Fruit fly (Drosophila melanogaster) whole organism, embryonic: ENCODE results near the gene CG31141.

ENCODE experiments used
- Atf-2 ChIP-seq: fragments of 200-800 bp; sonication (Bioruptor generic); optimal IDR thresholded peaks from 2 replicates; lab custom pipeline; 2016; ENCODE audit warnings: missing biosample characterization, missing genetic modification characterization
- BtbVII ChIP-seq: fragments of 200-800 bp; sonication (Bioruptor generic); optimal IDR thresholded peaks from 3 replicates; lab custom pipeline; 2017; ENCODE audit warnings: missing biosample characterization, mild to moderate bottlenecking, missing genetic modification characterization
- CG10209 ChIP-seq: fragments of 200-800 bp; sonication (Bioruptor generic); optimal IDR thresholded peaks from 3 replicates; lab custom pipeline; 2017; ENCODE audit warnings: missing biosample characterization, mild to moderate bottlenecking, missing genetic modification characterization, missing genetic modification reagents
- CG10959 ChIP-seq: fragments of 200-800 bp; sonication (Bioruptor generic); IDR thresholded peaks from 2 replicates; pipeline ENCODE4 v1.3.6; 2022; ENCODE audit warnings: missing biosample characterization, missing genetic modification characterization
- CG10979 ChIP-seq: fragments of 200-800 bp; sonication (Bioruptor generic); optimal IDR thresholded peaks from 2 replicates; lab custom pipeline; 2018; ENCODE audit warnings: missing biosample characterization, mild to moderate bottlenecking, missing genetic modification characterization, moderate library complexity
- CG12236 ChIP-seq: fragments of 200-800 bp; sonication (Bioruptor generic); optimal IDR thresholded peaks from 2 replicates; lab custom pipeline; 2016; ENCODE audit warnings: missing biosample characterization, missing genetic modification characterization
- CG13424 ChIP-seq: fragments of 200-800 bp; sonication (Bioruptor generic); optimal IDR thresholded peaks from 2 replicates; lab custom pipeline; 2019; ENCODE audit warnings: missing biosample characterization, mild to moderate bottlenecking, missing genetic modification characterization, moderate library complexity
- CG13894 ChIP-seq: fragments of 200-800 bp; sonication (Bioruptor generic); optimal IDR thresholded peaks from 3 replicates; lab custom pipeline; 2018; ENCODE audit warnings: missing biosample characterization, mild to moderate bottlenecking, missing genetic modification characterization, moderate library complexity
- CG17802 ChIP-seq: fragments of 200-800 bp; sonication (Bioruptor generic); optimal IDR thresholded peaks from 2 replicates; lab custom pipeline; 2018; ENCODE audit warnings: missing biosample characterization, mild to moderate bottlenecking, missing genetic modification characterization, moderate library complexity
- CG2712 ChIP-seq: fragments of 200-800 bp; optimal IDR thresholded peaks from 3 replicates; lab custom pipeline; 2019; ENCODE audit warnings: missing biosample characterization, mild to moderate bottlenecking, missing genetic modification characterization, moderate library complexity
- CG2889 ChIP-seq: fragments of 200-800 bp; sonication (Bioruptor generic); IDR thresholded peaks from 3 replicates; pipeline ENCODE4 v1.3.6; 2022; ENCODE audit warnings: missing biosample characterization, missing genetic modification characterization
- CG30403 ChIP-seq: fragments of 200-800 bp; sonication (Bioruptor generic); optimal IDR thresholded peaks from 3 replicates; lab custom pipeline; 2016; ENCODE audit warnings: missing biosample characterization, missing genetic modification characterization
- CG4360 ChIP-seq: fragments of 200-800 bp; sonication (Bioruptor generic); IDR thresholded peaks from 2 replicates; pipeline ENCODE4 v1.3.6; 2022; ENCODE audit warnings: missing biosample characterization, missing genetic modification characterization
- CG4854 ChIP-seq: fragments of 200-800 bp; sonication (Bioruptor generic); optimal IDR thresholded peaks from 2 replicates; lab custom pipeline; 2016; ENCODE audit warnings: missing biosample characterization, missing genetic modification characterization, inconsistent platforms
- CG6272 ChIP-seq: fragments of 200-800 bp; sonication (Bioruptor generic); IDR thresholded peaks from 2 replicates; pipeline ENCODE4 v1.3.6; 2022; ENCODE audit warnings: missing biosample characterization, missing genetic modification characterization
- CG6689 ChIP-seq: fragments of 200-800 bp; sonication (Bioruptor generic); IDR thresholded peaks from 2 replicates; pipeline ENCODE4 v1.3.6; 2022; ENCODE audit warnings: missing biosample characterization, missing genetic modification characterization
- CG7786 ChIP-seq: fragments of 200-800 bp; sonication (Bioruptor generic); optimal IDR thresholded peaks from 2 replicates; lab custom pipeline; 2016; ENCODE audit warnings: missing biosample characterization, missing genetic modification characterization
- CG7987 ChIP-seq: fragments of 200-800 bp; sonication (Bioruptor generic); optimal IDR thresholded peaks from 2 replicates; lab custom pipeline; 2018; ENCODE audit warnings: missing biosample characterization, mild to moderate bottlenecking, missing genetic modification characterization, moderate library complexity
- CG9215 ChIP-seq: fragments of 200-800 bp; sonication (Bioruptor generic); IDR thresholded peaks from 2 replicates; pipeline ENCODE4 v1.3.6; 2022; ENCODE audit warnings: missing biosample characterization, missing genetic modification characterization
- CG9797 ChIP-seq: fragments of 200-800 bp; sonication (Bioruptor generic); optimal IDR thresholded peaks from 3 replicates; lab custom pipeline; 2018; ENCODE audit warnings: missing biosample characterization, mild to moderate bottlenecking, missing genetic modification characterization
- CkIIα-i1 ChIP-seq: fragments of 200-800 bp; sonication (Bioruptor generic); IDR thresholded peaks from 2 replicates; pipeline ENCODE4 v1.3.6; 2022; ENCODE audit warnings: missing biosample characterization, missing genetic modification characterization
- D ChIP-seq, 2 experiments: fragments of 200-800 bp in 1 of 2; fragments of >200 bp in 1 of 2; sonication (Bioruptor generic) in 1 of 2; optimal IDR thresholded peaks; 2 replicates in 1 of 2; 3 replicates in 1 of 2; lab custom pipeline; 2017; ENCODE audit warnings: mild to moderate bottlenecking in 1 of 2, missing biosample characterization in 1 of 2, missing genetic modification characterization in 1 of 2, missing genetic modification reagents in 1 of 2
- Dp ChIP-seq: fragments of 200-800 bp; sonication (Bioruptor generic); optimal IDR thresholded peaks from 2 replicates; lab custom pipeline; 2018; ENCODE audit warnings: missing biosample characterization, mild to moderate bottlenecking, missing genetic modification characterization, moderate library complexity
- Fer3 ChIP-seq: fragments of 200-800 bp; sonication (Bioruptor generic); optimal IDR thresholded peaks from 2 replicates; lab custom pipeline; 2018; ENCODE audit warnings: missing biosample characterization, mild to moderate bottlenecking, missing genetic modification characterization, moderate library complexity
- Hand ChIP-seq: fragments of 200-800 bp; sonication (Bioruptor generic); optimal IDR thresholded peaks from 2 replicates; lab custom pipeline; 2017; ENCODE audit warnings: mild to moderate bottlenecking, missing biosample characterization, missing genetic modification reagents, missing genetic modification characterization
- Hr51 ChIP-seq, 2 experiments: fragments of 200-800 bp; sonication (Bioruptor generic); optimal IDR thresholded peaks; 2 replicates in 1 of 2; 3 replicates in 1 of 2; lab custom pipeline; 2016 to 2018; ENCODE audit warnings: missing biosample characterization in 2 of 2, missing genetic modification characterization in 2 of 2, mild to moderate bottlenecking in 1 of 2, moderate library complexity in 1 of 2
- Oaz ChIP-seq: fragments of 200-800 bp; sonication (Bioruptor generic); IDR thresholded peaks from 2 replicates; pipeline ENCODE4 v1.3.6; 2022; ENCODE audit warnings: missing biosample characterization, missing genetic modification characterization
- Oli ChIP-seq: fragments of 200-800 bp; sonication (Bioruptor generic); optimal IDR thresholded peaks from 2 replicates; lab custom pipeline; 2018; ENCODE audit warnings: missing biosample characterization, mild to moderate bottlenecking, missing genetic modification characterization, moderate library complexity
- Ptx1 ChIP-seq: fragments of 200-800 bp; sonication (Bioruptor generic); IDR thresholded peaks from 2 replicates; pipeline ENCODE4 v1.3.6; 2022; ENCODE audit warnings: missing biosample characterization, missing genetic modification characterization
- Ravus ChIP-seq: fragments of 200-800 bp; sonication (Bioruptor generic); IDR thresholded peaks from 2 replicates; pipeline ENCODE4 v1.3.6; 2022; ENCODE audit warnings: missing biosample characterization, missing genetic modification characterization
- bigmax ChIP-seq: fragments of 200-800 bp; sonication (Bioruptor generic); optimal IDR thresholded peaks from 2 replicates; lab custom pipeline; 2018; ENCODE audit warnings: missing biosample characterization, mild to moderate bottlenecking, missing genetic modification characterization
- croc ChIP-seq: fragments of 200-800 bp; sonication (Bioruptor generic); conservative IDR thresholded peaks from 3 replicates; pipeline ENCODE4 v1.3.6; 2022; ENCODE audit warnings: missing biosample characterization, missing genetic modification characterization
- crp ChIP-seq, 2 experiments: fragments of 200-800 bp; sonication (Bioruptor generic); optimal IDR thresholded peaks; 2 replicates in 1 of 2; 3 replicates in 1 of 2; lab custom pipeline; 2017; ENCODE audit warnings: missing biosample characterization in 2 of 2, missing genetic modification characterization in 2 of 2, mild to moderate bottlenecking in 1 of 2, moderate library complexity in 1 of 2
- dan ChIP-seq: fragments of 200-800 bp; sonication (Bioruptor generic); IDR thresholded peaks from 2 replicates; pipeline ENCODE4 v1.3.6; 2022; ENCODE audit warnings: missing biosample characterization, missing genetic modification characterization
- gcm2 ChIP-seq: fragments of 200-800 bp; sonication (Bioruptor generic); optimal IDR thresholded peaks from 2 replicates; lab custom pipeline; 2016; ENCODE audit warnings: missing biosample characterization, missing genetic modification characterization
- gro ChIP-seq: fragments of 200-800 bp; sonication (Bioruptor generic); optimal IDR thresholded peaks from 2 replicates; lab custom pipeline; 2016; ENCODE audit warnings: missing biosample characterization, missing genetic modification characterization
- hb ChIP-seq: fragments of 200-800 bp; sonication (Bioruptor generic); IDR thresholded peaks from 3 replicates; pipeline ENCODE4 v1.3.6; 2022; ENCODE audit warnings: missing biosample characterization, missing genetic modification characterization; ENCODE audit not compliant: partially characterized antibody
- ind ChIP-seq: fragments of 200-800 bp; sonication (Bioruptor generic); optimal IDR thresholded peaks from 3 replicates; lab custom pipeline; 2016; ENCODE audit warnings: missing biosample characterization, missing genetic modification characterization
- lilli ChIP-seq: fragments of 200-800 bp; sonication (Bioruptor generic); optimal IDR thresholded peaks from 3 replicates; lab custom pipeline; 2016; ENCODE audit warnings: missing biosample characterization, missing genetic modification characterization
- luna ChIP-seq: fragments of 200-800 bp; sonication (Bioruptor generic); optimal IDR thresholded peaks from 2 replicates; lab custom pipeline; 2016; ENCODE audit warnings: missing biosample characterization, missing genetic modification characterization
- nom ChIP-seq: fragments of 200-800 bp; sonication (Bioruptor generic); optimal IDR thresholded peaks from 2 replicates; lab custom pipeline; 2017; ENCODE audit warnings: missing biosample characterization, missing genetic modification characterization, mild to moderate bottlenecking, moderate library complexity, missing genetic modification reagents
- otp ChIP-seq: fragments of 200-800 bp; sonication (Bioruptor generic); IDR thresholded peaks from 3 replicates; pipeline ENCODE4, ENCODE4 v1.3.6; 2022; ENCODE audit warnings: missing biosample characterization, missing genetic modification characterization
- prd ChIP-seq, 3 experiments: fragments of >200 bp in 2 of 3; fragments of 200-800 bp in 1 of 3; sonication (Bioruptor generic) in 1 of 3; optimal IDR thresholded peaks in 2 of 3; IDR thresholded peaks in 1 of 3; 2 replicates in 2 of 3; 3 replicates in 1 of 3; pipeline versions ENCODE4 v1.3.6 to Lab custom; 2017 to 2022; ENCODE audit warnings: missing biosample characterization in 1 of 3, missing genetic modification characterization in 1 of 3
- rib ChIP-seq: fragments of 200-800 bp; sonication (Bioruptor generic); IDR thresholded peaks from 2 replicates; pipeline ENCODE4 v1.3.6; 2022; ENCODE audit warnings: missing biosample characterization, missing genetic modification characterization
- sim ChIP-seq: fragments of 200-800 bp; sonication (Bioruptor generic); IDR thresholded peaks from 2 replicates; pipeline ENCODE4 v1.3.6; 2022; ENCODE audit warnings: missing biosample characterization, missing genetic modification characterization
- so ChIP-seq: fragments of 200-800 bp; sonication (Bioruptor generic); IDR thresholded peaks from 3 replicates; pipeline ENCODE4 v1.3.6; 2022; ENCODE audit warnings: missing biosample characterization, missing genetic modification characterization
- stwl ChIP-seq: fragments of 200-800 bp; sonication (Bioruptor generic); optimal IDR thresholded peaks from 3 replicates; lab custom pipeline; 2018; ENCODE audit warnings: missing biosample characterization, mild to moderate bottlenecking, missing genetic modification characterization, moderate library complexity
- twi ChIP-seq: fragments of 200-800 bp; optimal IDR thresholded peaks from 2 replicates; lab custom pipeline; 2019; ENCODE audit warnings: missing biosample characterization, mild to moderate bottlenecking, missing genetic modification characterization, moderate library complexity
- vvl ChIP-seq: fragments of 200-800 bp; sonication (Bioruptor generic); IDR thresholded peaks from 2 replicates; pipeline ENCODE4 v1.3.6; 2022; ENCODE audit warnings: missing biosample characterization, missing genetic modification characterization
- zfh1 ChIP-seq: fragments of 200-800 bp; sonication (Bioruptor generic); IDR thresholded peaks from 3 replicates; pipeline ENCODE4 v1.3.6; 2022; ENCODE audit warnings: missing biosample characterization, missing genetic modification characterization

The CG31141 gene

dm6 chr3R:23942965-23943413 lies 19.9 kb downstream of the CG31141 start, which contains the start of gene Gdh (continued):
- no peak for TF ChIP-seq dan (GFP tag; lab: Robert Waterston, UW)
- no peak for TF ChIP-seq twi (tag; lab: Kevin White, UChicago)
- TF ChIP-seq BtbVII (GFP tag; lab: Kevin White, UChicago), result peak; percentile 21
- TF ChIP-seq CG10959, result no peak
- no peak for TF ChIP-seq zfh1 (GFP tag; lab: Robert Waterston, UW)
- TF ChIP-seq CG7786 (GFP tag; lab: Kevin White, UChicago), result no peak
- TF ChIP-seq rib (GFP tag; lab: Robert Waterston, UW), result 0 out of 2 replicates have a peak, but pooled peaks have one; percentile 49
- no peak for TF ChIP-seq CG2889 (GFP tag; lab: Robert Waterston, UW)
- peak; percentile 58 for TF ChIP-seq CG7987 (GFP tag; lab: Kevin White, UChicago)
- no peak for TF ChIP-seq hb (GFP tag; lab: Robert Waterston, UW)
- TF ChIP-seq vvl (GFP tag; lab: Robert Waterston, UW), result peak; percentile 65
- no peak for TF ChIP-seq prd (optimal IDR thresholded peaks at IDR 0.05; lab: Kevin White, UChicago)
- no peak for TF ChIP-seq prd (GFP tag; IDR thresholded peaks at IDR 0.05; lab: Robert Waterston, UW)
- TF ChIP-seq Oli, result no peak
- TF ChIP-seq croc (GFP tag; lab: Robert Waterston, UW), result no peak
- TF ChIP-seq CG10209, result no peak
- TF ChIP-seq Fer3, result no peak
- no peak for TF ChIP-seq CkIIα-i1 (GFP tag; lab: Robert Waterston, UW)
- no peak for TF ChIP-seq stwl
- TF ChIP-seq nom (GFP tag; lab: Kevin White, UChicago), result peak; percentile 72
- TF ChIP-seq CG6272, result 0 out of 2 replicates have a peak, but pooled peaks have one; percentile 14
- no peak for TF ChIP-seq CG6689
- no peak for TF ChIP-seq CG17802
- TF ChIP-seq sim, result peak; percentile 34; the same call in 1 of the 2 replicates
- TF ChIP-seq Dp (GFP tag; lab: Kevin White, UChicago), result no peak
- TF ChIP-seq Oaz (GFP tag; lab: Robert Waterston, UW), result no peak
- no peak for TF ChIP-seq CG4854
- TF ChIP-seq gcm2 (GFP tag; lab: Kevin White, UChicago), result no peak
- TF ChIP-seq gro, result peak; percentile 35
- no peak for TF ChIP-seq CG4360 (GFP tag; lab: Robert Waterston, UW)
- no peak for TF ChIP-seq Ravus (GFP tag; lab: Robert Waterston, UW)
- no peak for TF ChIP-seq ind (GFP tag; lab: Kevin White, UChicago)
- TF ChIP-seq otp (GFP tag; lab: Robert Waterston, UW), result no peak
- peak; percentile 27 for TF ChIP-seq CG2712 (tag; lab: Kevin White, UChicago)
- no peak for TF ChIP-seq CG10979 (tag; lab: Kevin White, UChicago)
- peak; percentile 65 for TF ChIP-seq Hand
- TF ChIP-seq Hr51 (GFP tag; optimal IDR thresholded peaks at IDR 0.05; lab: Kevin White, UChicago), result no peak
- peak; percentile 43 for TF ChIP-seq CG13894
- TF ChIP-seq Atf-2 (GFP tag; lab: Kevin White, UChicago), result no peak
- no peak for TF ChIP-seq CG30403 (GFP tag; lab: Kevin White, UChicago)
- no peak for TF ChIP-seq D (optimal IDR thresholded peaks at IDR 0.05; lab: Kevin White, UChicago)
- TF ChIP-seq D (GFP tag; optimal IDR thresholded peaks at IDR 0.05; lab: Kevin White, UChicago), result no peak
- TF ChIP-seq lilli (GFP tag; lab: Kevin White, UChicago), result peak; percentile 62
- TF ChIP-seq CG9215 (GFP tag; lab: Robert Waterston, UW), result no peak
- no peak for TF ChIP-seq bigmax (GFP tag; lab: Kevin White, UChicago)
- no peak for TF ChIP-seq Ptx1 (GFP tag; lab: Robert Waterston, UW)
- TF ChIP-seq CG13424 (tag; lab: Kevin White, UChicago), result peak; percentile 5
- no peak for TF ChIP-seq CG9797 (GFP tag; lab: Kevin White, UChicago)
- TF ChIP-seq CG12236, result no peak
- peak; percentile 46; the same call in 2 of the 3 replicates for TF ChIP-seq so (GFP tag; lab: Robert Waterston, UW)
- TF ChIP-seq luna (GFP tag; lab: Kevin White, UChicago), result no peak
- no peak for TF ChIP-seq crp (GFP tag; optimal IDR thresholded peaks at IDR 0.05; lab: Kevin White, UChicago)
